Worm (Caenorhabditis elegans) whole organism, L3 larva: Measurements from ENCODE around the gene C06E4.3.
A peak's percentile ranks its signal among the peaks of the same experiment; 100 is the strongest.

Experiments used
- R02D3.7 ChIP-seq: fragments of 150-350 bp; optimal IDR thresholded peaks from 2 replicates; lab custom pipeline; 2014; ENCODE audit warnings: missing biosample characterization, missing genetic modification characterization
- ama-1 ChIP-seq: fragments of 150-350 bp; optimal IDR thresholded peaks from 2 replicates; lab custom pipeline; 2018
- ceh-28 ChIP-seq: fragments of 150-350 bp; optimal IDR thresholded peaks from 2 replicates; lab custom pipeline; 2014; ENCODE audit warnings: missing biosample characterization, missing genetic modification reagents, missing genetic modification characterization
- ceh-82 ChIP-seq: fragments of 150-350 bp; optimal IDR thresholded peaks from 2 replicates; lab custom pipeline; 2014; ENCODE audit warnings: missing biosample characterization, missing genetic modification characterization
- egl-27 ChIP-seq: sonication (generic microtip); optimal IDR thresholded peaks from 4 replicates; lab custom pipeline; 2017; ENCODE audit warnings: missing biosample characterization, missing genetic modification reagents, missing genetic modification characterization
- egl-5 ChIP-seq: fragments of 150-350 bp; optimal IDR thresholded peaks from 2 replicates; lab custom pipeline; 2017; ENCODE audit warnings: missing biosample characterization, missing genetic modification reagents, missing genetic modification characterization, inconsistent platforms
- elt-1 ChIP-seq: fragments of 150-350 bp; optimal IDR thresholded peaks from 2 replicates; lab custom pipeline; 2014; ENCODE audit warnings: missing biosample characterization, missing genetic modification characterization
- elt-2 ChIP-seq: sonication (generic microtip); optimal IDR thresholded peaks from 2 replicates; lab custom pipeline; 2016; ENCODE audit warnings: missing genetic modification reagents, mild to moderate bottlenecking, missing genetic modification characterization, missing compliant biosample characterization
- elt-3 ChIP-seq, 3 experiments: fragments of 150-350 bp in 1 of 3; sonication (generic microtip) in 2 of 3; optimal IDR thresholded peaks; 2 replicates in 2 of 3; 4 replicates in 1 of 3; lab custom pipeline; 2014 to 2017; ENCODE audit warnings: missing biosample characterization in 3 of 3, missing genetic modification characterization in 3 of 3
- eor-1 ChIP-seq, 2 experiments: fragments of 150-350 bp; optimal IDR thresholded peaks; 2 replicates each; lab custom pipeline; 2014 to 2018; ENCODE audit warnings: missing biosample characterization in 2 of 2, missing genetic modification characterization in 2 of 2
- fos-1 ChIP-seq: fragments of 150-350 bp; optimal IDR thresholded peaks from 2 replicates; lab custom pipeline; 2014; ENCODE audit warnings: missing biosample characterization, missing genetic modification characterization
- hmg-11 ChIP-seq: sonication (generic microtip); optimal IDR thresholded peaks from 2 replicates; lab custom pipeline; 2016; ENCODE audit warnings: missing genetic modification characterization, missing compliant biosample characterization
- jun-1 ChIP-seq: fragments of 150-350 bp; optimal IDR thresholded peaks from 2 replicates; lab custom pipeline; 2014; ENCODE audit warnings: missing biosample characterization, missing genetic modification reagents, missing genetic modification characterization
- lin-15B ChIP-seq: fragments of 150-350 bp; optimal IDR thresholded peaks from 2 replicates; lab custom pipeline; 2014; ENCODE audit warnings: missing biosample characterization, missing genetic modification characterization
- lin-39 ChIP-seq: fragments of 150-350 bp; optimal IDR thresholded peaks from 2 replicates; lab custom pipeline; 2018; ENCODE audit warnings: missing biosample characterization, missing genetic modification reagents, missing genetic modification characterization
- lsy-12 ChIP-seq: sonication (generic microtip); optimal IDR thresholded peaks from 2 replicates; lab custom pipeline; 2016; ENCODE audit warnings: mild to moderate bottlenecking, missing genetic modification characterization, missing compliant biosample characterization
- mdl-1 ChIP-seq: fragments of 150-350 bp; optimal IDR thresholded peaks from 2 replicates; lab custom pipeline; 2014; ENCODE audit warnings: missing biosample characterization, missing genetic modification characterization
- mml-1 ChIP-seq: fragments of 150-350 bp; sonication (generic microtip); optimal IDR thresholded peaks from 3 replicates; lab custom pipeline; 2014; ENCODE audit warnings: missing biosample characterization, missing genetic modification characterization
- nfya-1 ChIP-seq: sonication (generic microtip); optimal IDR thresholded peaks from 2 replicates; lab custom pipeline; 2017; ENCODE audit warnings: missing genetic modification characterization, mild to moderate bottlenecking, missing compliant biosample characterization, antibody characterized with exemption, moderate library complexity; ENCODE audit not compliant: insufficient read depth
- nhr-11 ChIP-seq: fragments of 150-350 bp; optimal IDR thresholded peaks from 2 replicates; lab custom pipeline; 2014; ENCODE audit warnings: missing biosample characterization, missing genetic modification characterization
- nhr-12 ChIP-seq: fragments of 150-350 bp; optimal IDR thresholded peaks from 2 replicates; lab custom pipeline; 2014; ENCODE audit warnings: missing biosample characterization, missing genetic modification characterization
- nhr-23 ChIP-seq: fragments of 150-350 bp; optimal IDR thresholded peaks from 2 replicates; lab custom pipeline; 2014; ENCODE audit warnings: missing biosample characterization, missing genetic modification reagents, missing genetic modification characterization
- nhr-237 ChIP-seq: fragments of 150-350 bp; optimal IDR thresholded peaks from 2 replicates; lab custom pipeline; 2014; ENCODE audit warnings: missing biosample characterization, missing genetic modification characterization
- nhr-25 ChIP-seq: sonication (generic microtip); optimal IDR thresholded peaks from 2 replicates; lab custom pipeline; 2017; ENCODE audit warnings: missing biosample characterization, missing genetic modification characterization
- nhr-43 ChIP-seq: sonication (generic microtip); optimal IDR thresholded peaks from 2 replicates; lab custom pipeline; 2016; ENCODE audit warnings: mild to moderate bottlenecking, missing genetic modification characterization, missing compliant biosample characterization; ENCODE audit not compliant: poor library complexity, severe bottlenecking
- pha-4 ChIP-seq: fragments of 150-350 bp; optimal IDR thresholded peaks from 2 replicates; lab custom pipeline; 2014; ENCODE audit warnings: missing biosample characterization, missing genetic modification reagents, missing genetic modification characterization
- pqm-1 ChIP-seq: fragments of 150-350 bp; optimal IDR thresholded peaks from 2 replicates; lab custom pipeline; 2017; ENCODE audit warnings: missing biosample characterization, missing genetic modification characterization, inconsistent platforms
- skn-1 ChIP-seq: fragments of 150-350 bp; optimal IDR thresholded peaks from 2 replicates; lab custom pipeline; 2014; ENCODE audit warnings: missing biosample characterization, missing genetic modification characterization
- snpc-4 ChIP-seq: fragments of 150-350 bp; optimal IDR thresholded peaks from 2 replicates; lab custom pipeline; 2014; ENCODE audit warnings: missing biosample characterization, missing genetic modification characterization
- tbx-2 ChIP-seq: sonication (generic microtip); optimal IDR thresholded peaks from 2 replicates; lab custom pipeline; 2016; ENCODE audit warnings: mild to moderate bottlenecking, missing genetic modification characterization, missing compliant biosample characterization
- unc-62 ChIP-seq: fragments of 150-350 bp; sonication (generic microtip); optimal IDR thresholded peaks from 4 replicates; lab custom pipeline; 2014; ENCODE audit warnings: missing biosample characterization, missing genetic modification reagents, missing genetic modification characterization
- zag-1 ChIP-seq: fragments of 150-350 bp; optimal IDR thresholded peaks from 2 replicates; lab custom pipeline; 2014; ENCODE audit warnings: missing biosample characterization, missing genetic modification characterization
- ztf-11 ChIP-seq: fragments of 150-350 bp; optimal IDR thresholded peaks from 2 replicates; lab custom pipeline; 2014; ENCODE audit warnings: missing biosample characterization, missing genetic modification characterization

The C06E4.3 gene

DNA sequence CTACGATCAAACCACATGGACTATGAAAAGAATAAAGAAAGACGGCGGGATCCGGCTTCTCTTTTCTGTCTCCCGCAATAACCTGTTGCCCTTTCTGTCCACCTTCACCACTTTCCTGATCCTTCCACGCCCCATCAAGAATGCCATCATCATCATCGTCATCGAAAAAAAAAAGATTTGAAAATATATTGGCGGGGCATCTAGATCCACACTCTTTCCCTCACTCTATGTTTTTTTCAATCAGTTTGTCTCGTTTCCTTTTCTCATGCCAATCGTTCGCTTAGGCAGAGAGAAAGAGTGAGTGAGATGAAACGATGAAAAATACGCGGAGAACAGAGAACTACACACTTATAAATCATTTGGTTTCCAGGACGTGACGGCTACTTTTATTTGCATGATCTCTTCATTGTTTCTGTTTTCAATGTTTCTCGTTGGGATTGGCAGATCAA is 27.1 kb upstream of the C06E4.3 start:
- TF ChIP-seq ztf-11 (tag; lab: Kevin White, UChicago) (no peak), nhr-23 (tag; lab: Kevin White, UChicago) (no peak), egl-5 (tag; lab: Kevin White, UChicago) (peak; percentile 57), lin-39 (tag; lab: Kevin White, UChicago) (peak; percentile 7), ama-1 (lab: Kevin White, UChicago) (no peak), nfya-1 (peak; percentile 19), nhr-43 (tag; lab: Kevin White, UChicago) (peak; percentile 72)

DNA sequence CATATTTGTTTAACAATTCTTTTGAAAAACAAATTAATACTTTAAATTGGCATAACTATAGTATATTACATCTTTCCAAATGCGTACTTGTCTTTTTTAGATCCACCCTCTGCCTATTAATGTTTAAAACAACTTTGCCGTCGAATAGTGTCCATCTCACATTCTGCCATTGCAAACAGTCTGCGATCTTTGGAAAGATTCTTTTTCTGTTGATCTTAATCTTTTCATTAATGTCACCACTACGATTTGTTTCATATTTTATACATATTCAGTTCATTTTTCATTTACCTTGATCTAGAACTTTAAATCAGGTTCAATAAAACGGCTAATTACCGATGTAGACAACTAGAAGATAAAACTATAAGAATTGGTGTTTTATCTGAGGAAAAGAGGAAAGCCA is 26.1 kb upstream of the C06E4.3 start:
- TF ChIP-seq ceh-28 (no peak), elt-1 (peak; percentile 93), R02D3.7 (tag; lab: Kevin White, UChicago) (no peak), nhr-43 (tag; lab: Kevin White, UChicago) (no peak), lin-39 (tag; lab: Kevin White, UChicago) (no peak), hmg-11 (tag; lab: Kevin White, UChicago) (no peak)

DNA sequence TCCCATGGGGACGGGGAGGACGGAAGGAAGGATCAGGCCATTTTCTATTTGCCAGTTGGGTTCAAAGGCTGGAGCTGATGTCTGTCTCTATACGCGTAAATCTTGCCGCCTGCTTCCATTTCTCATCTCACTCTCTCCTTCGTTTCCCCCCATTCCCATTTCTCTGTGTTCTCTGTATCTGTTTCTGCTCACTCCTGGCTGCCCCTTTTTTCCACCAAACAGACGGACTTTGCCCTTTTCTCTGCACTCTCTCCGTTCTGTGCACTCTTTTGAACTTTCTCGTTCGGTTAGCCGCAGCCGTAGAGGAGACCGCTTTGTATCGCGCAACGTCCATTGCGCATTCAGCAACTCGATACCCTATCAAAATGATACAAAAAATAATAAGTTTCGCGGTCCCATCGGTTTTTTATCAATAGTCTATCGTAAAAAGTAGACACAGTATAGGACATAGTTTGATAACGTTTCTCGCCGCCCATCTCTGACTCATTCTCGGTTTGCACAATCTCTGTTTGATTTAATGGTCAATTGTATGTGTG is 25.2 kb upstream of the C06E4.3 start:
- TF ChIP-seq lin-39 (tag; lab: Kevin White, UChicago) (peak; percentile 58), hmg-11 (tag; lab: Kevin White, UChicago) (peak; percentile 79), nfya-1 (peak; percentile 79), snpc-4 (peak; percentile 45), nhr-23 (tag; lab: Kevin White, UChicago) (peak; percentile 6), jun-1 (peak; percentile 76), pha-4 (tag; lab: Kevin White, UChicago) (peak; percentile 64), mml-1 (tag; lab: Kevin White, UChicago) (no peak), elt-3 (tag; optimal IDR thresholded peaks at IDR 0.05; lab: Kevin White, UChicago) (no peak), nhr-25 (tag; lab: Kevin White, UChicago) (no peak), nhr-43 (tag; lab: Kevin White, UChicago) (no peak), elt-2 (tag; lab: Kevin White, UChicago) (peak; percentile 92), fos-1 (tag; lab: Kevin White, UChicago) (no peak), tbx-2 (peak; percentile 44), unc-62 (GFP tag; lab: Kevin White, UChicago) (no peak), pqm-1 (tag; lab: Kevin White, UChicago) (peak; percentile 87), nhr-12 (no peak), nhr-11 (tag; lab: Kevin White, UChicago) (peak; percentile 34), lin-15B (tag; lab: Kevin White, UChicago) (peak; percentile 39), nhr-237 (no peak), egl-5 (tag; lab: Kevin White, UChicago) (peak; percentile 55)

DNA sequence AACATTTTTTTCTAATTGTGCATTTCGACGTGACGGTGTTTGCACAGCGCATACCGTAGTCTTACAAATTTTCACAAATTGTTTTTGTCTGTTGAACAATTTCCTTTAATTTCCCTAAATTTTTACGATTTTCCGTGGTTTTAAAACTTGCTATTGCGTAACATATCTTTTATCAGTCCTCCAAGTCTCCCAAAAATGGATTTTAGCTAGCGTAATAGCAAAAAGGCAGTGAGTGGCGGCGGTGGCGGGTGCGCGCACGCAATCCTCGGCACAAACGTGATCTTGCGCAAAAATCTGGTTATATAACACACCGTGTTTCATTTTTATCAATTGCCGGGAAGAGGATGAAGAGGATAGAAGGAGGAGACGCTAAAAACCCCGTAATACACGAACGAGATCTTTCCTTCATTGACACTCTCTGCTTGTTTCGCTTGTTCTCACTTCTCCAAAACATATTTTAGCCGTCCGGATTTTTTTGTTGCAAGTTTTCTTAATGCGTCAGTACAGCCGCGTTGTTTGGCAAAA is 24.4 kb upstream of the C06E4.3 start:
- TF ChIP-seq nhr-23 (tag; lab: Kevin White, UChicago) (peak; percentile 34), lin-15B (tag; lab: Kevin White, UChicago) (no peak), ceh-28 (no peak), hmg-11 (tag; lab: Kevin White, UChicago) (no peak), ama-1 (lab: Kevin White, UChicago) (no peak), nhr-43 (tag; lab: Kevin White, UChicago) (peak; percentile 56), mml-1 (tag; lab: Kevin White, UChicago) (no peak)

DNA sequence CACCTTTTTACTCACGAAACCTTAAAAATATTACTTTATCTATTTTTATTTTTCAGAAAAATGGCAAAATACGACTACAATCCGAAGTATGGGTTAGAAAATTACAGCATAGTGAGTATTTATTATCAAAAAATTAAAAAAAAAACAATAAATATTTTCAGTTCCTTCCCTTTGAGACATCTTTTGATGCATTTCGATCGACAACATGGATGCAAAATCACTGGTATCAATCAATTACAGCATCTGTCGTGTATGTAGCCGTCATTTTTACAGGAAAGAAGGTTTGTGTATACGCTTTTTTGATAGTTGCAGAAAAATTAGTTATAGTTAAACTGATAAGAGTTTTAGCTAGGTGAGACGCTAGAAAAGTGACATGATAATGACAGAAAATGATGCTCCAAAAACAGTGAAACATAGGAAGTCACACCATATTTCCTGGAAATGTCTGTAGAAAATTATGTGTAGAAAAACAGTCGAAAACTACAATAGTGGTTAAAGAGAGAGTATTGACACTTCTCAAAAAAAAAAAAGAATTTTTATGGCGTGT is 22.9 kb upstream of the C06E4.3 start, which contains the start of gene elo-3:
elo-3 (plus strand) TSS at position 51 of the 547 bp plus-strand sequence.
- TF ChIP-seq snpc-4 (no peak), skn-1 (tag; lab: Kevin White, UChicago) (no peak), egl-27 (tag; lab: Kevin White, UChicago) (no peak), nhr-12 (no peak), zag-1 (tag; lab: Kevin White, UChicago) (no peak), pha-4 (tag; lab: Kevin White, UChicago) (peak; percentile 9), lin-39 (tag; lab: Kevin White, UChicago) (no peak), lsy-12 (no peak), mdl-1 (tag; lab: Kevin White, UChicago) (no peak), nhr-25 (tag; lab: Kevin White, UChicago) (no peak), mml-1 (tag; lab: Kevin White, UChicago) (no peak), ceh-82 (tag; lab: Kevin White, UChicago) (no peak), elt-2 (tag; lab: Kevin White, UChicago) (peak; percentile 63), pqm-1 (tag; lab: Kevin White, UChicago) (peak; percentile 51), eor-1 (tag; optimal IDR thresholded peaks at IDR 0.05; lab: Kevin White, UChicago) (no peak), fos-1 (tag; lab: Kevin White, UChicago) (no peak)
